Fruit fly (Drosophila melanogaster) whole organism, embryonic: ENCODE data around the gene Grip75.
A peak's percentile ranks its signal among the peaks of the same experiment; 100 is the strongest.

Experiments used
- CG1024 ChIP-seq: fragments of 200-800 bp; sonication (Bioruptor generic); IDR thresholded peaks from 2 replicates; pipeline ENCODE4 v1.3.6; 2022; ENCODE audit warnings: missing biosample characterization, missing genetic modification characterization
- CG10543 ChIP-seq: fragments of 200-800 bp; sonication (Bioruptor generic); optimal IDR thresholded peaks from 3 replicates; lab custom pipeline; 2017; ENCODE audit warnings: missing biosample characterization, mild to moderate bottlenecking, missing genetic modification characterization, moderate library complexity
- CG11504 ChIP-seq: fragments of 200-800 bp; sonication (Bioruptor generic); optimal IDR thresholded peaks from 3 replicates; lab custom pipeline; 2019; ENCODE audit warnings: missing biosample characterization, mild to moderate bottlenecking, missing genetic modification characterization, moderate library complexity
- CG12236 ChIP-seq: fragments of 200-800 bp; sonication (Bioruptor generic); optimal IDR thresholded peaks from 2 replicates; lab custom pipeline; 2016; ENCODE audit warnings: missing biosample characterization, missing genetic modification characterization
- CG12942 ChIP-seq: fragments of 200-800 bp; sonication (Bioruptor generic); optimal IDR thresholded peaks from 3 replicates; lab custom pipeline; 2016; ENCODE audit warnings: missing biosample characterization, missing genetic modification characterization
- CG13424 ChIP-seq: fragments of 200-800 bp; sonication (Bioruptor generic); optimal IDR thresholded peaks from 2 replicates; lab custom pipeline; 2019; ENCODE audit warnings: missing biosample characterization, mild to moderate bottlenecking, missing genetic modification characterization, moderate library complexity
- CG13894 ChIP-seq: fragments of 200-800 bp; sonication (Bioruptor generic); optimal IDR thresholded peaks from 3 replicates; lab custom pipeline; 2018; ENCODE audit warnings: missing biosample characterization, mild to moderate bottlenecking, missing genetic modification characterization, moderate library complexity
- CG14860 ChIP-seq: fragments of 200-800 bp; sonication (Bioruptor generic); IDR thresholded peaks from 3 replicates; pipeline ENCODE4 v1.3.6; 2022; ENCODE audit warnings: missing biosample characterization, missing genetic modification characterization; ENCODE audit not compliant: partially characterized antibody
- CG15011 ChIP-seq: fragments of 200-800 bp; sonication (Bioruptor generic); optimal IDR thresholded peaks from 3 replicates; lab custom pipeline; 2018; ENCODE audit warnings: missing biosample characterization, mild to moderate bottlenecking, missing genetic modification characterization
- CG17568 ChIP-seq: fragments of 200-800 bp; sonication (Bioruptor generic); optimal IDR thresholded peaks from 2 replicates; lab custom pipeline; 2018; ENCODE audit warnings: missing biosample characterization, mild to moderate bottlenecking, missing genetic modification characterization, moderate library complexity
- CG2678 ChIP-seq: fragments of 200-800 bp; sonication (Bioruptor generic); optimal IDR thresholded peaks from 3 replicates; lab custom pipeline; 2019; ENCODE audit warnings: missing biosample characterization, mild to moderate bottlenecking, missing genetic modification characterization, moderate library complexity
- CG30403 ChIP-seq: fragments of 200-800 bp; sonication (Bioruptor generic); optimal IDR thresholded peaks from 3 replicates; lab custom pipeline; 2016; ENCODE audit warnings: missing biosample characterization, missing genetic modification characterization
- CG31365 ChIP-seq: fragments of 200-800 bp; sonication (Bioruptor generic); optimal IDR thresholded peaks from 2 replicates; lab custom pipeline; 2018; ENCODE audit warnings: missing biosample characterization, mild to moderate bottlenecking, missing genetic modification characterization
- CG32532 ChIP-seq: fragments of 200-800 bp; sonication (Bioruptor generic); IDR thresholded peaks from 2 replicates; pipeline ENCODE4 v1.3.6; 2022; ENCODE audit warnings: missing biosample characterization, missing genetic modification characterization
- CG32772 ChIP-seq: fragments of 200-800 bp; sonication (Bioruptor generic); IDR thresholded peaks from 2 replicates; pipeline ENCODE4 v1.3.6; 2022; ENCODE audit warnings: missing biosample characterization, missing genetic modification characterization
- CG8290 ChIP-seq, 3 experiments: fragments of 200-800 bp; sonication (Bioruptor generic); optimal IDR thresholded peaks; 2 replicates each; lab custom pipeline; 2016 to 2019; ENCODE audit warnings: missing biosample characterization in 3 of 3, missing genetic modification characterization in 3 of 3, mild to moderate bottlenecking in 2 of 3, moderate library complexity in 1 of 3
- CG9727 ChIP-seq: fragments of 200-800 bp; sonication (Bioruptor generic); optimal IDR thresholded peaks from 3 replicates; lab custom pipeline; 2017; ENCODE audit warnings: missing biosample characterization, mild to moderate bottlenecking, missing genetic modification characterization
- Ets97D ChIP-seq: fragments of 200-800 bp; sonication (Bioruptor generic); optimal IDR thresholded peaks from 3 replicates; lab custom pipeline; 2016; ENCODE audit warnings: missing biosample characterization, missing genetic modification characterization
- H2.0 ChIP-seq: fragments of 200-800 bp; sonication (Bioruptor generic); IDR thresholded peaks from 2 replicates; pipeline ENCODE4 v1.3.6; 2022; ENCODE audit warnings: missing biosample characterization, missing genetic modification characterization
- HLH3B ChIP-seq: fragments of 200-800 bp; sonication (Bioruptor generic); IDR thresholded peaks from 2 replicates; pipeline ENCODE4 v1.3.6; 2022; ENCODE audit warnings: missing biosample characterization, missing genetic modification characterization
- Lim3 ChIP-seq: fragments of 200-800 bp; sonication (Bioruptor generic); IDR thresholded peaks from 2 replicates; pipeline ENCODE4 v1.3.6; 2022; ENCODE audit warnings: missing biosample characterization, missing genetic modification characterization
- MTF-1 ChIP-seq: fragments of 200-800 bp; sonication (Bioruptor generic); optimal IDR thresholded peaks from 2 replicates; lab custom pipeline; 2018; ENCODE audit warnings: missing biosample characterization, mild to moderate bottlenecking, missing genetic modification characterization, borderline replicate concordance
- Myb ChIP-seq: fragments of 200-800 bp; sonication (Bioruptor generic); optimal IDR thresholded peaks from 2 replicates; lab custom pipeline; 2016; ENCODE audit warnings: missing biosample characterization, missing genetic modification characterization
- NfI ChIP-seq: fragments of 200-800 bp; sonication (Bioruptor generic); optimal IDR thresholded peaks from 3 replicates; lab custom pipeline; 2018; ENCODE audit warnings: missing biosample characterization, mild to moderate bottlenecking, missing genetic modification characterization, moderate library complexity
- Opbp ChIP-seq: fragments of 200-800 bp; sonication (Bioruptor generic); IDR thresholded peaks from 3 replicates; pipeline ENCODE4 v1.3.6; 2022; ENCODE audit warnings: missing biosample characterization, missing genetic modification characterization; ENCODE audit not compliant: partially characterized antibody
- PHDP ChIP-seq: fragments of 200-800 bp; sonication (Bioruptor generic); optimal IDR thresholded peaks from 3 replicates; lab custom pipeline; 2018; ENCODE audit warnings: missing biosample characterization, mild to moderate bottlenecking, missing genetic modification characterization, moderate library complexity
- Six4 ChIP-seq: fragments of 200-800 bp; sonication (Bioruptor generic); optimal IDR thresholded peaks from 2 replicates; lab custom pipeline; 2016; ENCODE audit warnings: missing biosample characterization, missing genetic modification characterization
- Trl ChIP-seq, 3 experiments: fragments of >200 bp in 2 of 3; fragments of 200-800 bp in 1 of 3; sonication (Bioruptor generic) in 1 of 3; optimal IDR thresholded peaks; 2 replicates in 1 of 3; 3 replicates in 2 of 3; lab custom pipeline; 2016 to 2017; ENCODE audit warnings: missing biosample characterization in 1 of 3, missing genetic modification characterization in 1 of 3
- Xrp1 ChIP-seq: fragments of 200-800 bp; sonication (Bioruptor generic); IDR thresholded peaks from 2 replicates; pipeline ENCODE4 v1.3.6; 2022; ENCODE audit warnings: missing biosample characterization, missing genetic modification characterization
- ab ChIP-seq: fragments of 200-800 bp; sonication (Bioruptor generic); optimal IDR thresholded peaks from 2 replicates; lab custom pipeline; 2016; ENCODE audit warnings: missing biosample characterization, missing genetic modification characterization
- ap ChIP-seq: fragments of 200-800 bp; sonication (Bioruptor generic); IDR thresholded peaks from 2 replicates; pipeline ENCODE4 v1.3.6; 2022; ENCODE audit warnings: missing biosample characterization, missing genetic modification characterization
- bab2 ChIP-seq: fragments of 200-800 bp; sonication (Bioruptor generic); optimal IDR thresholded peaks from 2 replicates; lab custom pipeline; 2016; ENCODE audit warnings: missing biosample characterization, missing genetic modification characterization
- cg ChIP-seq: fragments of 200-800 bp; sonication (Bioruptor generic); optimal IDR thresholded peaks from 3 replicates; lab custom pipeline; 2019; ENCODE audit warnings: missing biosample characterization, mild to moderate bottlenecking, missing genetic modification characterization, moderate library complexity
- crc ChIP-seq: fragments of 200-800 bp; sonication (Bioruptor generic); optimal IDR thresholded peaks from 2 replicates; lab custom pipeline; 2016; ENCODE audit warnings: missing biosample characterization, missing genetic modification characterization
- esg ChIP-seq: fragments of 200-800 bp; sonication (Bioruptor generic); conservative IDR thresholded peaks from 2 replicates; pipeline ENCODE4 v1.3.6; 2022; ENCODE audit warnings: missing biosample characterization, missing genetic modification characterization
- ewg ChIP-seq: fragments of 200-800 bp; sonication (Bioruptor generic); optimal IDR thresholded peaks from 3 replicates; lab custom pipeline; 2017; ENCODE audit warnings: mild to moderate bottlenecking, missing biosample characterization, missing genetic modification reagents, missing genetic modification characterization
- insv ChIP-seq, 2 experiments: fragments of 200-800 bp; sonication (Bioruptor generic); optimal IDR thresholded peaks; 3 replicates each; lab custom pipeline; 2016 to 2018; ENCODE audit warnings: missing biosample characterization in 2 of 2, missing genetic modification characterization in 2 of 2
- ken ChIP-seq: fragments of 200-800 bp; sonication (Bioruptor generic); IDR thresholded peaks from 3 replicates; pipeline ENCODE4 v1.3.6; 2022; ENCODE audit warnings: missing biosample characterization, missing genetic modification characterization
- kni ChIP-seq: fragments of 200-800 bp; sonication (Bioruptor generic); optimal IDR thresholded peaks from 3 replicates; lab custom pipeline; 2017; ENCODE audit warnings: mild to moderate bottlenecking, missing biosample characterization, missing genetic modification reagents, missing genetic modification characterization
- nom ChIP-seq: fragments of 200-800 bp; sonication (Bioruptor generic); optimal IDR thresholded peaks from 2 replicates; lab custom pipeline; 2017; ENCODE audit warnings: missing biosample characterization, missing genetic modification characterization, mild to moderate bottlenecking, moderate library complexity, missing genetic modification reagents
- odd ChIP-seq: fragments of 200-800 bp; sonication (Bioruptor generic); optimal IDR thresholded peaks from 2 replicates; lab custom pipeline; 2017; ENCODE audit warnings: missing biosample characterization, mild to moderate bottlenecking, missing genetic modification characterization
- pum ChIP-seq: fragments of 200-800 bp; sonication (Bioruptor generic); optimal IDR thresholded peaks from 2 replicates; lab custom pipeline; 2016; ENCODE audit warnings: missing biosample characterization, missing genetic modification characterization
- pzg ChIP-seq: fragments of 200-800 bp; sonication (Bioruptor generic); optimal IDR thresholded peaks from 3 replicates; lab custom pipeline; 2018; ENCODE audit warnings: missing biosample characterization, mild to moderate bottlenecking, missing genetic modification characterization, moderate library complexity
- sc ChIP-seq, 3 experiments: fragments of >200 bp in 2 of 3; fragments of 200-800 bp in 1 of 3; sonication (Bioruptor generic) in 1 of 3; optimal IDR thresholded peaks; 2 replicates in 2 of 3; 3 replicates in 1 of 3; lab custom pipeline; 2017; ENCODE audit warnings: mild to moderate bottlenecking in 1 of 3, missing biosample characterization in 1 of 3, missing genetic modification characterization in 1 of 3, missing genetic modification reagents in 1 of 3
- slbo ChIP-seq: fragments of 200-800 bp; sonication (Bioruptor generic); IDR thresholded peaks from 2 replicates; pipeline ENCODE4 v1.3.6; 2022; ENCODE audit warnings: missing biosample characterization, missing genetic modification characterization
- ssp ChIP-seq: fragments of 200-800 bp; sonication (Bioruptor generic); IDR thresholded peaks from 2 replicates; pipeline ENCODE4 v1.3.6; 2022; ENCODE audit warnings: missing biosample characterization, missing genetic modification characterization
- unpg ChIP-seq: fragments of 200-800 bp; sonication (Bioruptor generic); optimal IDR thresholded peaks from 3 replicates; lab custom pipeline; 2018; ENCODE audit warnings: missing biosample characterization, mild to moderate bottlenecking, missing genetic modification characterization, moderate library complexity
- wek ChIP-seq: fragments of 200-800 bp; sonication (Bioruptor generic); optimal IDR thresholded peaks from 3 replicates; lab custom pipeline; 2018; ENCODE audit warnings: missing biosample characterization, mild to moderate bottlenecking, missing genetic modification characterization, moderate library complexity
- zfh1 ChIP-seq: fragments of 200-800 bp; sonication (Bioruptor generic); IDR thresholded peaks from 3 replicates; pipeline ENCODE4 v1.3.6; 2022; ENCODE audit warnings: missing biosample characterization, missing genetic modification characterization

Gene Grip75

DNA sequence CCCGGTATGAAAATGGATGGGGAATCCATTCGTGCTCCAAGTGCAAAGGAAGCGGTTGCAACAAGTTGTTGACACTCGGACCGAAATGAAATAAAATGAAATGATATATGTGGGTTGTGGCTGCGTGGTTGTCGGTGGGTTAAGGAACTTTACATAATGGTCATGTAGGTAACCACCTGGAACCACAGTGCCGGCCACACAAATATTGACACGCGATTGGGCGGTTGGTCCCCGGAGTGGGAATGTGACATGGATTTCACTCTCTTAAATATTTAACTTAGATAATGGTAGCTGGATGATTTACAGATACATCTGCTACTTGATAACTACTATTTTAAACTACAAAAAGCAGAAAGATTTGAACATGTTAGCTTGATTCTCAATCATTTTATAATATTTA, 21.8 kb downstream of the Grip75 start (continued):
- TF ChIP-seq sc (optimal IDR thresholded peaks at IDR 0.05; lab: Kevin White, UChicago) (no peak), sc (GFP tag; optimal IDR thresholded peaks at IDR 0.05; lab: Kevin White, UChicago) (peak; percentile 44), CG14860 (GFP tag; lab: Robert Waterston, UW) (no peak), CG17568 (GFP tag; lab: Kevin White, UChicago) (peak; percentile 8), Six4 (no peak), nom (no peak), H2.0 (GFP tag; lab: Robert Waterston, UW) (0 out of 2 replicates have a peak, but pooled peaks have one; percentile 4), CG10543 (GFP tag; lab: Kevin White, UChicago) (no peak), bab2 (GFP tag; lab: Kevin White, UChicago) (no peak), CG2678 (tag; lab: Kevin White, UChicago) (no peak), CG12236 (GFP tag; lab: Kevin White, UChicago) (peak; percentile 23), Trl (optimal IDR thresholded peaks at IDR 0.05; lab: Kevin White, UChicago) (no peak), Trl (GFP tag; optimal IDR thresholded peaks at IDR 0.05; lab: Kevin White, UChicago) (no peak), ap (GFP tag; lab: Robert Waterston, UW) (no peak), HLH3B (GFP tag; lab: Robert Waterston, UW) (peak; percentile 10; the same call in 1 of the 2 replicates), ken (GFP tag; lab: Robert Waterston, UW) (no peak), unpg (GFP tag; lab: Kevin White, UChicago) (peak; percentile 34), NfI (GFP tag; lab: Kevin White, UChicago) (no peak), slbo (GFP tag; lab: Robert Waterston, UW) (no peak), CG13894 (no peak), Opbp (GFP tag; lab: Robert Waterston, UW) (no peak), odd (peak; percentile 29), pzg (GFP tag; lab: Kevin White, UChicago) (no peak), Myb (GFP tag; lab: Kevin White, UChicago) (no peak), kni (GFP tag; lab: Kevin White, UChicago) (peak; percentile 82), CG8290 (GFP tag; optimal IDR thresholded peaks at IDR 0.05; lab: Kevin White, UChicago) (no peak), CG8290 (tag; optimal IDR thresholded peaks at IDR 0.05; lab: Kevin White, UChicago) (peak; percentile 1 to 68), CG30403 (GFP tag; lab: Kevin White, UChicago) (no peak), ssp (GFP tag; lab: Robert Waterston, UW) (no peak), CG1024 (no peak), CG32532 (GFP tag; lab: Robert Waterston, UW) (no peak), Xrp1 (GFP tag; lab: Robert Waterston, UW) (peak; percentile 72), CG12942 (GFP tag; lab: Kevin White, UChicago) (no peak), CG9727 (GFP tag; lab: Kevin White, UChicago) (peak; percentile 40), CG11504 (peak; percentile 17), pum (no peak), MTF-1 (GFP tag; lab: Kevin White, UChicago) (peak; percentile 65), PHDP (tag; lab: Kevin White, UChicago) (no peak), CG31365 (tag; lab: Kevin White, UChicago) (no peak), Lim3 (GFP tag; lab: Robert Waterston, UW) (no peak), insv (GFP tag; optimal IDR thresholded peaks at IDR 0.05; lab: Kevin White, UChicago) (no peak), CG15011 (GFP tag; lab: Kevin White, UChicago) (no peak), ewg (GFP tag; lab: Kevin White, UChicago) (no peak), ab (GFP tag; lab: Kevin White, UChicago) (no peak), esg (GFP tag; lab: Robert Waterston, UW) (no peak), CG13424 (tag; lab: Kevin White, UChicago) (peak; percentile 31), zfh1 (GFP tag; lab: Robert Waterston, UW) (peak; percentile 55; the same call in 2 of the 3 replicates), Ets97D (GFP tag; lab: Kevin White, UChicago) (no peak), wek (GFP tag; lab: Kevin White, UChicago) (peak; percentile 46), CG32772 (GFP tag; lab: Robert Waterston, UW) (no peak), cg (GFP tag; lab: Kevin White, UChicago) (no peak), crc (GFP tag; lab: Kevin White, UChicago) (no peak)
